Fruit fly (Drosophila melanogaster) whole organism, embryonic: ENCODE results near the gene CG13252.
A peak's percentile ranks its signal among the peaks of the same experiment; 100 is the strongest.

Source experiments
- Awh ChIP-seq: fragments of 200-800 bp; sonication (Bioruptor generic); IDR thresholded peaks from 2 replicates; pipeline ENCODE4, ENCODE4 v1.3.6; 2022; ENCODE audit warnings: missing biosample characterization, missing genetic modification characterization
- Bteb2 ChIP-seq: fragments of 200-800 bp; sonication (Bioruptor generic); optimal IDR thresholded peaks from 2 replicates; lab custom pipeline; 2016; ENCODE audit warnings: missing biosample characterization, missing genetic modification characterization
- CG10209 ChIP-seq: fragments of 200-800 bp; sonication (Bioruptor generic); optimal IDR thresholded peaks from 3 replicates; lab custom pipeline; 2017; ENCODE audit warnings: missing biosample characterization, mild to moderate bottlenecking, missing genetic modification characterization, missing genetic modification reagents
- CG1024 ChIP-seq: fragments of 200-800 bp; sonication (Bioruptor generic); IDR thresholded peaks from 2 replicates; pipeline ENCODE4 v1.3.6; 2022; ENCODE audit warnings: missing biosample characterization, missing genetic modification characterization
- CG10321 ChIP-seq: fragments of 200-800 bp; sonication (Bioruptor generic); IDR thresholded peaks from 2 replicates; pipeline ENCODE4 v1.3.6; 2022; ENCODE audit warnings: missing biosample characterization, missing genetic modification characterization
- CG10462 ChIP-seq: fragments of 200-800 bp; sonication (Bioruptor generic); optimal IDR thresholded peaks from 2 replicates; lab custom pipeline; 2016; ENCODE audit warnings: missing biosample characterization, missing genetic modification characterization
- CG11456 ChIP-seq: fragments of 200-800 bp; sonication (Bioruptor generic); IDR thresholded peaks from 3 replicates; pipeline ENCODE4 v1.3.6; 2022; ENCODE audit warnings: missing biosample characterization, missing genetic modification characterization
- CG11560 ChIP-seq: fragments of 200-800 bp; sonication (Bioruptor generic); IDR thresholded peaks from 3 replicates; pipeline ENCODE4 v1.3.6; 2022; ENCODE audit warnings: missing biosample characterization, missing genetic modification characterization
- CG12236 ChIP-seq: fragments of 200-800 bp; sonication (Bioruptor generic); optimal IDR thresholded peaks from 2 replicates; lab custom pipeline; 2016; ENCODE audit warnings: missing biosample characterization, missing genetic modification characterization
- CG12769 ChIP-seq: fragments of 200-800 bp; sonication (Bioruptor generic); optimal IDR thresholded peaks from 2 replicates; lab custom pipeline; 2019; ENCODE audit warnings: missing biosample characterization, mild to moderate bottlenecking, missing genetic modification characterization, moderate library complexity
- CG14667 ChIP-seq: fragments of 200-800 bp; sonication (Bioruptor generic); IDR thresholded peaks from 2 replicates; pipeline ENCODE4 v1.3.6; 2022; ENCODE audit warnings: missing biosample characterization, missing genetic modification characterization
- CG1832 ChIP-seq: fragments of 200-800 bp; sonication (Bioruptor generic); optimal IDR thresholded peaks from 2 replicates; lab custom pipeline; 2017; ENCODE audit warnings: missing biosample characterization, mild to moderate bottlenecking, missing genetic modification characterization, inconsistent platforms
- CG2129 ChIP-seq: fragments of 200-800 bp; sonication (Bioruptor generic); IDR thresholded peaks from 2 replicates; pipeline ENCODE4 v1.3.6; 2022; ENCODE audit warnings: missing biosample characterization, missing genetic modification characterization; ENCODE audit not compliant: partially characterized antibody
- CG2199 ChIP-seq: fragments of 200-800 bp; sonication (Bioruptor generic); IDR thresholded peaks from 3 replicates; pipeline ENCODE4 v1.3.6; 2022; ENCODE audit warnings: missing biosample characterization, missing genetic modification characterization
- CG2889 ChIP-seq: fragments of 200-800 bp; sonication (Bioruptor generic); IDR thresholded peaks from 3 replicates; pipeline ENCODE4 v1.3.6; 2022; ENCODE audit warnings: missing biosample characterization, missing genetic modification characterization
- CG34422 ChIP-seq: fragments of 200-800 bp; sonication (Bioruptor generic); IDR thresholded peaks from 3 replicates; pipeline ENCODE4 v1.3.6; 2022; ENCODE audit warnings: missing biosample characterization, missing genetic modification characterization
- CG3726 ChIP-seq: fragments of 200-800 bp; sonication (Bioruptor generic); IDR thresholded peaks from 3 replicates; pipeline ENCODE4, ENCODE4 v1.3.6; 2022; ENCODE audit warnings: missing biosample characterization, missing genetic modification characterization
- CG4328 ChIP-seq: fragments of 200-800 bp; sonication (Bioruptor generic); optimal IDR thresholded peaks from 3 replicates; lab custom pipeline; 2017; ENCODE audit warnings: missing biosample characterization, missing genetic modification reagents, missing genetic modification characterization
- CG4404 ChIP-seq: fragments of 200-800 bp; sonication (Bioruptor generic); IDR thresholded peaks from 2 replicates; pipeline ENCODE4 v1.3.6; 2022; ENCODE audit warnings: missing biosample characterization, missing genetic modification characterization
- CG4424 ChIP-seq: fragments of 200-800 bp; sonication (Bioruptor generic); optimal IDR thresholded peaks from 3 replicates; lab custom pipeline; 2016; ENCODE audit warnings: missing biosample characterization, missing genetic modification characterization
- CG5180 ChIP-seq: fragments of 200-800 bp; sonication (Bioruptor generic); optimal IDR thresholded peaks from 3 replicates; lab custom pipeline; 2017; ENCODE audit warnings: missing biosample characterization, missing genetic modification characterization, mild to moderate bottlenecking, moderate library complexity, missing genetic modification reagents
- CG6254 ChIP-seq: fragments of 200-800 bp; sonication (Bioruptor generic); optimal IDR thresholded peaks from 3 replicates; lab custom pipeline; 2017; ENCODE audit warnings: mild to moderate bottlenecking, missing biosample characterization, missing genetic modification reagents, missing genetic modification characterization
- CG7271 ChIP-seq: fragments of 200-800 bp; sonication (Bioruptor generic); optimal IDR thresholded peaks from 2 replicates; lab custom pipeline; 2018; ENCODE audit warnings: missing biosample characterization, mild to moderate bottlenecking, missing genetic modification characterization, moderate library complexity
- CG9437 ChIP-seq: fragments of 200-800 bp; sonication (Bioruptor generic); optimal IDR thresholded peaks from 2 replicates; lab custom pipeline; 2018; ENCODE audit warnings: missing biosample characterization, mild to moderate bottlenecking, missing genetic modification characterization
- CG9727 ChIP-seq: fragments of 200-800 bp; sonication (Bioruptor generic); optimal IDR thresholded peaks from 3 replicates; lab custom pipeline; 2017; ENCODE audit warnings: missing biosample characterization, mild to moderate bottlenecking, missing genetic modification characterization
- CTCF ChIP-seq: fragments of 200-800 bp; sonication (Bioruptor generic); optimal IDR thresholded peaks from 2 replicates; lab custom pipeline; 2017; ENCODE audit warnings: missing biosample characterization, mild to moderate bottlenecking, missing genetic modification characterization, moderate library complexity
- D19B ChIP-seq: fragments of 200-800 bp; sonication (Bioruptor generic); optimal IDR thresholded peaks from 2 replicates; lab custom pipeline; 2017; ENCODE audit warnings: missing biosample characterization, mild to moderate bottlenecking, missing genetic modification characterization
- Ets65A ChIP-seq: fragments of 200-800 bp; sonication (Bioruptor generic); peaks from one replicate; lab custom pipeline; 2016; ENCODE audit warnings: missing biosample characterization, missing genetic modification characterization
- Gsc ChIP-seq: fragments of 200-800 bp; sonication (Bioruptor generic); IDR thresholded peaks from 2 replicates; pipeline ENCODE4 v1.3.6; 2022; ENCODE audit warnings: missing biosample characterization, missing genetic modification characterization
- H2.0 ChIP-seq: fragments of 200-800 bp; sonication (Bioruptor generic); IDR thresholded peaks from 2 replicates; pipeline ENCODE4 v1.3.6; 2022; ENCODE audit warnings: missing biosample characterization, missing genetic modification characterization
- Hand ChIP-seq: fragments of 200-800 bp; sonication (Bioruptor generic); optimal IDR thresholded peaks from 2 replicates; lab custom pipeline; 2017; ENCODE audit warnings: mild to moderate bottlenecking, missing biosample characterization, missing genetic modification reagents, missing genetic modification characterization
- Jarid2 ChIP-seq: fragments of 200-800 bp; sonication (Bioruptor generic); optimal IDR thresholded peaks from 3 replicates; lab custom pipeline; 2017; ENCODE audit warnings: mild to moderate bottlenecking, missing biosample characterization, missing genetic modification reagents, missing genetic modification characterization
- Nf-YB ChIP-seq: fragments of 200-800 bp; sonication (Bioruptor generic); optimal IDR thresholded peaks from 3 replicates; lab custom pipeline; 2019; ENCODE audit warnings: missing biosample characterization, mild to moderate bottlenecking, missing genetic modification characterization, moderate library complexity
- Scr ChIP-seq: fragments of 200-800 bp; sonication (Bioruptor generic); IDR thresholded peaks from 2 replicates; pipeline ENCODE4 v1.3.6; 2022; ENCODE audit warnings: missing biosample characterization, missing genetic modification characterization; ENCODE audit not compliant: partially characterized antibody
- Spps ChIP-seq: fragments of 200-800 bp; sonication (Bioruptor generic); optimal IDR thresholded peaks from 2 replicates; lab custom pipeline; 2018; ENCODE audit warnings: missing biosample characterization, mild to moderate bottlenecking, missing genetic modification characterization
- cad ChIP-seq: fragments of >200 bp; optimal IDR thresholded peaks from 2 replicates; lab custom pipeline; 2017; ENCODE audit warnings: missing biosample characterization, missing genetic modification characterization
- eve ChIP-seq, 2 experiments: fragments of >200 bp; optimal IDR thresholded peaks; 2 replicates each; lab custom pipeline; 2017; ENCODE audit warnings: missing biosample characterization in 2 of 2, missing genetic modification characterization in 2 of 2
- gcm2 ChIP-seq: fragments of 200-800 bp; sonication (Bioruptor generic); optimal IDR thresholded peaks from 2 replicates; lab custom pipeline; 2016; ENCODE audit warnings: missing biosample characterization, missing genetic modification characterization
- gem ChIP-seq: fragments of 200-800 bp; sonication (Bioruptor generic); optimal IDR thresholded peaks from 2 replicates; lab custom pipeline; 2019; ENCODE audit warnings: missing biosample characterization, mild to moderate bottlenecking, missing genetic modification characterization, moderate library complexity
- ham ChIP-seq: fragments of 200-800 bp; sonication (Bioruptor generic); IDR thresholded peaks from 2 replicates; pipeline ENCODE4 v1.3.6; 2022; ENCODE audit warnings: missing biosample characterization, missing genetic modification characterization
- hb ChIP-seq: fragments of 200-800 bp; sonication (Bioruptor generic); IDR thresholded peaks from 3 replicates; pipeline ENCODE4 v1.3.6; 2022; ENCODE audit warnings: missing biosample characterization, missing genetic modification characterization; ENCODE audit not compliant: partially characterized antibody
- lov ChIP-seq, 2 experiments: fragments of 200-800 bp in 1 of 2; fragments of >200 bp in 1 of 2; sonication (Bioruptor generic) in 1 of 2; IDR thresholded peaks in 1 of 2; optimal IDR thresholded peaks in 1 of 2; 2 replicates in 1 of 2; 3 replicates in 1 of 2; pipeline versions ENCODE4 v1.3.6 to Lab custom; 2017 to 2022; ENCODE audit warnings: missing biosample characterization in 1 of 2, missing genetic modification characterization in 1 of 2
- luna ChIP-seq: fragments of 200-800 bp; sonication (Bioruptor generic); optimal IDR thresholded peaks from 2 replicates; lab custom pipeline; 2016; ENCODE audit warnings: missing biosample characterization, missing genetic modification characterization
- ranshi ChIP-seq: fragments of 200-800 bp; sonication (Bioruptor generic); IDR thresholded peaks from 2 replicates; pipeline ENCODE4 v1.3.6; 2022; ENCODE audit warnings: missing biosample characterization, missing genetic modification characterization
- sens ChIP-seq: fragments of 200-800 bp; sonication (Bioruptor generic); peaks from one replicate; lab custom pipeline; 2016; ENCODE audit warnings: missing biosample characterization, missing genetic modification characterization
- sqz ChIP-seq: fragments of 200-800 bp; sonication (Bioruptor generic); optimal IDR thresholded peaks from 3 replicates; lab custom pipeline; 2018; ENCODE audit warnings: missing biosample characterization, mild to moderate bottlenecking, missing genetic modification characterization
- stc ChIP-seq: fragments of 200-800 bp; sonication (Bioruptor generic); IDR thresholded peaks from 2 replicates; pipeline ENCODE4 v1.3.6; 2022; ENCODE audit warnings: missing biosample characterization, missing genetic modification characterization
- tll ChIP-seq, 2 experiments: fragments of 200-800 bp in 1 of 2; fragments of >200 bp in 1 of 2; sonication (Bioruptor generic) in 1 of 2; optimal IDR thresholded peaks; 2 replicates each; lab custom pipeline; 2017 to 2019; ENCODE audit warnings: missing biosample characterization in 2 of 2, missing genetic modification characterization in 2 of 2, mild to moderate bottlenecking in 1 of 2, moderate library complexity in 1 of 2
- vvl ChIP-seq: fragments of 200-800 bp; sonication (Bioruptor generic); IDR thresholded peaks from 2 replicates; pipeline ENCODE4 v1.3.6; 2022; ENCODE audit warnings: missing biosample characterization, missing genetic modification characterization
- zen ChIP-seq: fragments of 200-800 bp; sonication (Bioruptor generic); optimal IDR thresholded peaks from 3 replicates; lab custom pipeline; 2018; ENCODE audit warnings: missing biosample characterization, mild to moderate bottlenecking, missing genetic modification characterization, moderate library complexity

Gene CG13252

DNA sequence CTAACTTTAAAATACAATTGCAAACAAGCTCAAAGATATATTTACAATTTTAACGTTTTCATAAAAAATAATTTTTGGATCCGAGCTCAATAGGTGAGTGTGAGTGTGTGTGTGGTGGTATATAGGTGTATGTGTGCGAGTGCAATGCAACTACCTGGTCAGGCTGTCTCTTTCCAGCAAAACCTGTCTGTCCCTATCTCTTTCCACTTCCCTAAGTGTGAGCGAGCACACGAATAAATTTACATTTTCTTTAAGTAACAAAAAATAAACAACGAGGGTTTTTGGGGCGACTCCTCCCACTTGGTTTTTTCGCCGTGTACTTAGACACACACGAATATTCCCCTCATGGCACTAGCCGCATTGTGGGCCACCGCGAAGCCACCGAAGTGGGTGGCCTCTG lies 37.9 kb upstream of the CG13252 start (continued):
- TF ChIP-seq luna (GFP tag; lab: Kevin White, UChicago) (no peak), H2.0 (GFP tag; lab: Robert Waterston, UW) (no peak), CG4404 (no peak), CG2199 (no peak), CG10209 (no peak), Awh (no peak), CG10321 (GFP tag; lab: Robert Waterston, UW) (peak; percentile 47; the same call in 1 of the 2 replicates), Jarid2 (GFP tag; lab: Kevin White, UChicago) (peak; percentile 9), sqz (peak; percentile 5), Nf-YB (GFP tag; lab: Kevin White, UChicago) (peak; percentile 69), CG10462 (GFP tag; lab: Kevin White, UChicago) (no peak), CG1832 (GFP tag; lab: Kevin White, UChicago) (peak; percentile 52), CG9437 (GFP tag; lab: Kevin White, UChicago) (no peak)
- TF ChIP-seq, all 482 proteins: peak for 14

- TF ChIP-seq zen (tag; lab: Kevin White, UChicago): peak; percentile 55
- peak in 1 of 2 experiments; percentile 31 for TF ChIP-seq eve (GFP tag; optimal IDR thresholded peaks at IDR 0.05; lab: Kevin White, UChicago)
- TF ChIP-seq sens (GFP tag; lab: Kevin White, UChicago): peak; percentile 65
- no peak for TF ChIP-seq CG12236 (GFP tag; lab: Kevin White, UChicago)
- TF ChIP-seq CG4328 (GFP tag; lab: Kevin White, UChicago): no peak
- peak; percentile 53 for TF ChIP-seq CG7271
- TF ChIP-seq gem: no peak
- TF ChIP-seq CG1024 (GFP tag; lab: Robert Waterston, UW): no peak
- peak in 1 of 2 experiments; percentile 57 for TF ChIP-seq tll (GFP tag; optimal IDR thresholded peaks at IDR 0.05; lab: Kevin White, UChicago)
- TF ChIP-seq CG3726: no peak
- 0 out of 3 replicates have a peak, but pooled peaks have one; percentile 24 for TF ChIP-seq hb
- TF ChIP-seq gcm2 (GFP tag; lab: Kevin White, UChicago): no peak
- TF ChIP-seq Ets65A (GFP tag; lab: Kevin White, UChicago): no peak
- no peak for TF ChIP-seq Gsc
- no peak for TF ChIP-seq ham (GFP tag; lab: Robert Waterston, UW)
- TF ChIP-seq CG11456 (GFP tag; lab: Robert Waterston, UW): no peak
- TF ChIP-seq cad (GFP tag; lab: Kevin White, UChicago): peak; percentile 84
- TF ChIP-seq, all 482 proteins: peak for 7
Measured at dm6 chr3L:20694584-20694983, 35.8 kb upstream of the CG13252 start.

DNA sequence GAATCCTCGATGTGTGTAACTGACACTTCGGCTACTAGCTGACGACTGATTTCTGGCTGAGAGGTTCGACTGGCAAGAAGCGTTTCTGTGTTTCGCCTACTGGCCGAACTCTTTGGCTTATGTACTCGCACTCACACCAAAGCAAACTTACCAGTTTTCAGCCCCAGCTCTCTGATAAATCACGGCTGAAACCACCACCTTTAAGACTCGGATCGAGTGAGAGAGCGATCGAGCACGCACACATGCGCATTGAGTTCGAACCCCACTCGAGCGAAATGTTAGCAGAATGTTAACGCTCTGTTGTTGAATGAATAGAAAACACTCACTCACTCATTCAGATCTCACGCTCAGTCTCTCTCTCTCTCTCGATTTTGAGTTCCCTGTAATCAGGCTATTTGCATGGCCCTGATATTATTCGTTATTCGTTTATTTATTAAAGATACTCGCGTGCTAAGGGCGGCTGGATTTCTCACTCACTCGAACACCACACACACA lies 35.0 kb upstream of the CG13252 start, which contains the start of gene kni:
Gene kni (minus strand): TSS at position 51 of the 495 bp plus-strand sequence.
- no peak for TF ChIP-seq Hand
- no peak for TF ChIP-seq stc (GFP tag; lab: Robert Waterston, UW)
- TF ChIP-seq CTCF (GFP tag; lab: Kevin White, UChicago): no peak
- TF ChIP-seq vvl (GFP tag; lab: Robert Waterston, UW): 0 out of 2 replicates have a peak, but pooled peaks have one; percentile 22
- no peak for TF ChIP-seq ranshi (GFP tag; lab: Robert Waterston, UW)
- no peak for TF ChIP-seq CG4424 (GFP tag; lab: Kevin White, UChicago)
- TF ChIP-seq D19B (GFP tag; lab: Kevin White, UChicago): no peak
- TF ChIP-seq Spps (tag; lab: Kevin White, UChicago): no peak
- no peak for TF ChIP-seq CG11560 (tag; lab: Robert Waterston, UW)
- TF ChIP-seq CG6254 (GFP tag; lab: Kevin White, UChicago): no peak
- no peak for TF ChIP-seq CG2889 (GFP tag; lab: Robert Waterston, UW)
- TF ChIP-seq CG9727 (GFP tag; lab: Kevin White, UChicago): no peak
- TF ChIP-seq CG14667 (GFP tag; lab: Robert Waterston, UW): no peak
- no peak for TF ChIP-seq CG2129
- TF ChIP-seq CG12769 (tag; lab: Kevin White, UChicago): no peak
- no peak for TF ChIP-seq Bteb2
- TF ChIP-seq CG5180 (GFP tag; lab: Kevin White, UChicago): peak; percentile 11
- TF ChIP-seq Scr (GFP tag; lab: Robert Waterston, UW): peak; percentile 33; the same call in 1 of the 2 replicates
- no peak for TF ChIP-seq lov (optimal IDR thresholded peaks at IDR 0.05; lab: Kevin White, UChicago)
- TF ChIP-seq lov (GFP tag; IDR thresholded peaks at IDR 0.05; lab: Robert Waterston, UW): no peak
- no peak for TF ChIP-seq CG34422
